Worm (Caenorhabditis elegans): ENCODE data around the gene rsp-7.

rsp-7 gene

ce11 chrII:10621965-10622364 lies 37.0 kb upstream of the rsp-7 start, which contains the start of gene cutl-9:
Gene cutl-9 (plus strand): TSS chrII:10622265.
- TF ChIP-seq aly-2 (tag; optimal IDR thresholded peaks at IDR 0.05) (no peak), pax-3 (tag; optimal IDR thresholded peaks at IDR 0.05) (no peak), alr-1 (tag; optimal IDR thresholded peaks at IDR 0.05; ENCODE audit: borderline replicate concordance) (no peak), C04F5.9 (tag; optimal IDR thresholded peaks at IDR 0.05) (no peak), nhr-20 (tag; optimal IDR thresholded peaks at IDR 0.05) (no peak), ets-5 (GFP tag; IDR thresholded peaks at IDR 0.05) (no peak), jun-1 (tag; optimal IDR thresholded peaks at IDR 0.05) (no peak), nhr-85 (tag) (no peak), irx-1 (tag; optimal IDR thresholded peaks at IDR 0.05) (no peak), mab-9 (GFP tag; IDR thresholded peaks at IDR 0.05) (no peak), ceh-63 (GFP tag; optimal IDR thresholded peaks at IDR 0.05) (no peak), swsn-7 (tag; optimal IDR thresholded peaks at IDR 0.05) (no peak), ceh-82 (tag; optimal IDR thresholded peaks at IDR 0.05) (no peak), skn-1 (tag; optimal IDR thresholded peaks at IDR 0.05) (no peak), tlp-1 (tag; optimal IDR thresholded peaks at IDR 0.05) (no peak), fos-1 (tag; optimal IDR thresholded peaks at IDR 0.05) (no peak)

ce11 chrII:10627086-10627485 lies 31.9 kb upstream of the rsp-7 start:
- TF ChIP-seq lin-14 (GFP tag; optimal IDR thresholded peaks at IDR 0.05) (peak; percentile 14), aly-2 (tag; optimal IDR thresholded peaks at IDR 0.05) (no peak), nhr-12 (tag; optimal IDR thresholded peaks at IDR 0.05) (no peak), nhr-90 (tag; optimal IDR thresholded peaks at IDR 0.05; ENCODE audit: poor library complexity) (no peak), hlh-4 (tag; optimal IDR thresholded peaks at IDR 0.05) (no peak), fkh-4 (tag; optimal IDR thresholded peaks at IDR 0.05; ENCODE audit: borderline replicate concordance) (no peak), elt-2 (tag; optimal IDR thresholded peaks at IDR 0.05) (peak; percentile 80), pqm-1 (tag; optimal IDR thresholded peaks at IDR 0.05) (peak; percentile 11), unc-86 (tag; optimal IDR thresholded peaks at IDR 0.05) (no peak), efl-3 (GFP tag; optimal IDR thresholded peaks at IDR 0.05) (no peak), nhr-11 (tag; optimal IDR thresholded peaks at IDR 0.05) (no peak), tbx-2 (tag; optimal IDR thresholded peaks at IDR 0.05) (no peak), nhr-237 (tag; optimal IDR thresholded peaks at IDR 0.05) (no peak), ceh-82 (tag; optimal IDR thresholded peaks at IDR 0.05) (no peak), fkh-10 (GFP tag; optimal IDR thresholded peaks at IDR 0.05) (no peak), lin-39 (tag; optimal IDR thresholded peaks at IDR 0.05) (no peak), unc-98 (GFP tag; IDR thresholded peaks at IDR 0.05) (no peak), skn-1 (tag; optimal IDR thresholded peaks at IDR 0.05) (no peak), rnt-1 (tag; optimal IDR thresholded peaks at IDR 0.05) (no peak), sup-37 (GFP tag; optimal IDR thresholded peaks at IDR 0.05) (no peak), F16B12.6 (tag; optimal IDR thresholded peaks at IDR 0.05) (no peak), nhr-71 (tag; optimal IDR thresholded peaks at IDR 0.05) (no peak), jun-1 (tag; optimal IDR thresholded peaks at IDR 0.05) (no peak), aha-1 (tag; optimal IDR thresholded peaks at IDR 0.05) (no peak)

- no peak for TF ChIP-seq jun-1 (tag; optimal IDR thresholded peaks at IDR 0.05)
- no peak for TF ChIP-seq pqm-1 (tag; optimal IDR thresholded peaks at IDR 0.05)
- TF ChIP-seq elt-3 (tag; optimal IDR thresholded peaks at IDR 0.05), result no peak
- TF ChIP-seq nhr-84 (tag; optimal IDR thresholded peaks at IDR 0.05), result no peak
- no peak for TF ChIP-seq nhr-85 (tag)
- no peak for TF ChIP-seq irx-1 (tag; optimal IDR thresholded peaks at IDR 0.05)
- no peak for TF ChIP-seq sptf-1 (tag; optimal IDR thresholded peaks at IDR 0.05)
- TF ChIP-seq snu-23 (GFP tag; optimal IDR thresholded peaks at IDR 0.05), result no peak
- no peak for TF ChIP-seq lsy-2 (tag; optimal IDR thresholded peaks at IDR 0.05)
- no peak for TF ChIP-seq lin-39 (tag; optimal IDR thresholded peaks at IDR 0.05)
- TF ChIP-seq aly-2 (tag; optimal IDR thresholded peaks at IDR 0.05), result no peak
- TF ChIP-seq egl-13 (tag; optimal IDR thresholded peaks at IDR 0.05), result no peak
- no peak for TF ChIP-seq F16B12.6 (tag; optimal IDR thresholded peaks at IDR 0.05)
- no peak for TF ChIP-seq unc-30 (tag; optimal IDR thresholded peaks at IDR 0.05)
- TF ChIP-seq nhr-77 (tag; optimal IDR thresholded peaks at IDR 0.05), result no peak
- TF ChIP-seq pax-3 (tag; optimal IDR thresholded peaks at IDR 0.05), result no peak
- no peak for TF ChIP-seq nhr-76 (tag; optimal IDR thresholded peaks at IDR 0.05)
- TF ChIP-seq lin-13 (GFP tag; optimal IDR thresholded peaks at IDR 0.05), result no peak
- TF ChIP-seq ztf-4 (tag; optimal IDR thresholded peaks at IDR 0.05), result no peak
These were observed 31.0 kb upstream of the rsp-7 start, which contains the start of gene M28.8 for ce11 chrII:10627963-10628362. Gene M28.8 (plus strand): TSS chrII:10628263.

Data from whole organism, L1 larva.